Fruit fly (Drosophila melanogaster): Measurements from ENCODE around the gene CG15011.

The CG15011 gene

dm6 chr3L:4231401-4232014 is 27.4 kb downstream of the CG15011 start:
- no peak for TF ChIP-seq insv (optimal IDR thresholded peaks at IDR 0.05)
- TF ChIP-seq ttk (optimal IDR thresholded peaks at IDR 0.05), result no peak

dm6 chr3L:4230357-4230901 is 28.5 kb downstream of the CG15011 start:
- no peak for TF ChIP-seq h (optimal IDR thresholded peaks at IDR 0.05)
- no peak for TF ChIP-seq Sin3A (optimal IDR thresholded peaks at IDR 0.05)
- TF ChIP-seq insv (optimal IDR thresholded peaks at IDR 0.05), result no peak
- no peak for TF ChIP-seq Myc (optimal IDR thresholded peaks at IDR 0.05)
- TF ChIP-seq psq (optimal IDR thresholded peaks at IDR 0.05), result no peak
- no peak for TF ChIP-seq ttk (optimal IDR thresholded peaks at IDR 0.05)

DNA sequence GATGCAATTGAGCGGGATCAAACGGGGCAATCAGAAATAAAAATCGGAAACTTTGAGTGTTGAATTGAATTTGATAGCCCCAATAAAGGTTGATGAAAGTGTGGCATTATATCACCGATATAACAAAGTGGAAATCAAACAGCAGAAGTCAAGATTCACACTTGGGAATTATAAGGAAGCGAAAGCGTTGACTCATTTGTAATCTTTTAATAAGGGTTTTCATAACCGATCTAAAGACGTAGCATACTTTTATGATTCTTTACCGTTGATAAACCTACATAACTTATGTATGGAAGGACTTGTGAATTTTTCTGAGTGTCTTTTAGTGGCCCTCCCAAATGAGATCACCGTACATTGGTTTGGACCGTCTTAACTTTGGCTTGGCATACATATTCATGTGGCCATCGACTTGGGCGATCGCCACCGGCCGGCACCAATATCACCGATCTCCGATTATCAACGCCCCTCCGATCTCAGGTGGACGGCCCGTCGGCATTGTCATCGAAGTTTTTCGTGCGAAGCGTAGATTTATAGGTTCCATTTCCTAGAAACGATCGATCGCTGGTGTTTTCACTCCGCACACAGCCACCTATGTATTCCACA is 29.5 kb downstream of the CG15011 start:
- TF ChIP-seq insv (optimal IDR thresholded peaks at IDR 0.05), result no peak

DNA sequence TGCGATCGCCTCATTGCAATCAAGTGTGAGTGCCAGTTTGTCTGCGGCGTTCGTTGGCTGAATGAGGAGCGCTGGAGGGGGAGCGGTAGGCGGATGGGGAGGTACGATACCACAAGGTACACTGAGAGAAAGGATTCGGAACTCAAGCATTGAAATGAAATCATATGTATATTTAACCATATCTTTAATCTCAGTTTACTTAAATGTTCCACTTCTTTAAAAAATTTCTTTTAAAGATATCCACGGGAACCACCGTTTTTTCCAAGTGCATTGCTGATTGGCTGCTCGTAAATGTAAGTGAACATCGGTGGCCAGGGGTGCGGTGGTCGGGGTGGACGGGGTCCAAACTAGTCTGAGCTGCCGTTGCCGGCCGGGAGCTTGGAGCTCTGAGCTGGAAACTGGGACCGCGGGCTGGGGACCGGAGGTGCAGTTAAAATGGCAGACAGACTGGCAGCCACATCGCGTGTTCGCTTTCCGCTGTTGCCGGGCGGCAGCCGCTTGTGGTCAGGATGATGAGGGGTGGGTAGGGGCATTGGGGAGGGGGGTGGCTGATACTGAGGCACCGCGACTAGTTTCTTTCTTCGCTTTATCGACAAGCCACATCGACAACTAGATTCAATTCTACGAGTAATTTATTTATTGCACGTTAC is 30.6 kb downstream of the CG15011 start:
- TF ChIP-seq h (optimal IDR thresholded peaks at IDR 0.05), result no peak
- no peak for TF ChIP-seq psq (optimal IDR thresholded peaks at IDR 0.05)

DNA sequence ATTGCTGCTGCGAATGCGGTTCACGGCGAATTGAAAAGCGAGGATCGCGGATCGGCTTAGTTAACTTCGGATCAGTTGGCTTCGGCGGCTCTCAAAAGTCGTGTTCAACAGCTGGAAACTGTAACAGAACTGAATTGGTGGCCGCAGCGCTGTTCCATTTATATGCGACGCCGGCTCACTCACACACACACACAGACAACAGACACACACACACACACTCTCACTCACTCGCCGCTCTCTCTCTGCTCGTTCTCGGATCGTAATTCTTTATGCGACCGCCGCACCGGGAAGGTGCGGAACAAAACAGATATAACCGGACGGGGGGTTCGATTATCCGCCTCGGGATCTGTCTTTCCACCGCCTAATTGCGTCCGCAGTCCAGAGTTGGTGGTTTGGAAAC is 31.8 kb downstream of the CG15011 start, which contains the start of gene CG46460:
Gene CG46460, minus strand, starts transcription at position 139 of the 400 bp plus-strand sequence.
- TF ChIP-seq Sin3A (optimal IDR thresholded peaks at IDR 0.05) (no peak), psq (optimal IDR thresholded peaks at IDR 0.05) (no peak), insv (optimal IDR thresholded peaks at IDR 0.05) (no peak), ttk (optimal IDR thresholded peaks at IDR 0.05) (no peak), Myc (optimal IDR thresholded peaks at IDR 0.05) (no peak), h (optimal IDR thresholded peaks at IDR 0.05) (no peak)

DNA sequence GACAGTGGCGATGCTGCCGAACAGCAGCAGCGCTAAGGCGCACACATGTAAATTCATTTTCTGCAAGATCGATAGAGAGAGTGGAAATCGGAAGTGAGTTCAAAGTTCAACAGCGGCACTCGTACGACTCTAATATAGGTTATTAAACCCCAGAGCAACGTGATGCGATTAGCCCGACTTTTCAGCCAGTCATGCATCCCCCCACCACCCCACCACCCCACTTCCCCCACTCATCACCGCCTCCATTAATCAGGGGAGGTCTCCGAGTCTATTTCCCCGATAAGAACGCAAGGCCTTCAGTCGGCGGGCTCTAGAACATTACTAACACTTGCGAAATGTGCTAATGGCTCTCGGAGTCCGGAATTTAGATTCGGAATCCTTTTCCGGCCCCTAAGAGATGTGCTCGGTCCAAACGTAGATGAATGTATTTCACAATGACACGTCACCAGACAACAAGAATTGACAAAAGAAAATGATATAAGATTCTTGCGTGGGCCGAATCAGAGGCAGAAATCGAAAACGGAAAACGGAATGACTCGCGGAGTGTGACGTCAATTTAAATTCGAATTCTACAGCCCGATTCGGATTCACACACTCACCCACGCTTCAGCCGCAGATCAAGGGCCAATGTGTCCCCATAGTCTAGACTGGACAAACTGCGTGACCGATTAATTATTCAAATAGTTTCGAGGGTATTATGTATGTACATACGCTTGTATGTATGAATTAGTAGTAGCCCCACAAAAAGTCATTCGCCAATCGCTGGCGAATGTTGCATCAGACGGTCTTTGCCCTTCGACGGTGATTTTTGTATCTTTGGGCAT is 33.1 kb downstream of the CG15011 start:
- no peak for TF ChIP-seq h (optimal IDR thresholded peaks at IDR 0.05)
- TF ChIP-seq ttk (optimal IDR thresholded peaks at IDR 0.05), result no peak

- TF ChIP-seq ttk (optimal IDR thresholded peaks at IDR 0.05), result no peak
- no peak for TF ChIP-seq Myc (optimal IDR thresholded peaks at IDR 0.05)
- no peak for TF ChIP-seq h (optimal IDR thresholded peaks at IDR 0.05)
- TF ChIP-seq insv (optimal IDR thresholded peaks at IDR 0.05), result no peak
- TF ChIP-seq Sin3A (optimal IDR thresholded peaks at IDR 0.05), result no peak
- TF ChIP-seq psq (optimal IDR thresholded peaks at IDR 0.05), result no peak
These were observed 37.2 kb downstream of the CG15011 start for dm6 chr3L:4221792-4222191.

dm6 chr3L:4221226-4221770 is 37.7 kb downstream of the CG15011 start:
- TF ChIP-seq insv (optimal IDR thresholded peaks at IDR 0.05) (no peak), psq (optimal IDR thresholded peaks at IDR 0.05) (no peak), h (optimal IDR thresholded peaks at IDR 0.05) (no peak)

dm6 chr3L:4220679-4221078 is 38.3 kb downstream of the CG15011 start:
- TF ChIP-seq Sin3A (optimal IDR thresholded peaks at IDR 0.05) (no peak), ttk (optimal IDR thresholded peaks at IDR 0.05) (no peak), insv (optimal IDR thresholded peaks at IDR 0.05) (no peak), h (optimal IDR thresholded peaks at IDR 0.05) (no peak), psq (optimal IDR thresholded peaks at IDR 0.05) (no peak), Myc (optimal IDR thresholded peaks at IDR 0.05) (no peak)

- TF ChIP-seq ttk (optimal IDR thresholded peaks at IDR 0.05) (no peak), insv (optimal IDR thresholded peaks at IDR 0.05) (no peak), psq (optimal IDR thresholded peaks at IDR 0.05) (no peak), Sin3A (optimal IDR thresholded peaks at IDR 0.05) (no peak), h (optimal IDR thresholded peaks at IDR 0.05) (no peak), Myc (optimal IDR thresholded peaks at IDR 0.05) (no peak)
These were observed 39.4 kb downstream of the CG15011 start for dm6 chr3L:4219291-4220228.

- TF ChIP-seq insv (optimal IDR thresholded peaks at IDR 0.05) (no peak), Myc (optimal IDR thresholded peaks at IDR 0.05) (no peak), Sin3A (optimal IDR thresholded peaks at IDR 0.05) (no peak), psq (optimal IDR thresholded peaks at IDR 0.05) (no peak), ttk (optimal IDR thresholded peaks at IDR 0.05) (no peak), h (optimal IDR thresholded peaks at IDR 0.05) (no peak)
These were observed 43.9 kb downstream of the CG15011 start, which contains the start of gene Cpr64Ad for dm6 chr3L:4215079-4215478. Cpr64Ad (plus strand) TSS chr3L:4215379.
